Worm (Caenorhabditis elegans) whole organism, young adult: ENCODE data around the gene clec-19.

ENCODE experiments used
- F22D6.2 ChIP-seq: sonication (generic microtip); optimal IDR thresholded peaks from 2 replicates; lab custom pipeline; 2016; ENCODE audit warnings: mild to moderate bottlenecking, missing genetic modification characterization, missing compliant biosample characterization
- F23B12.7 ChIP-seq: sonication (generic microtip); optimal IDR thresholded peaks from 2 replicates; lab custom pipeline; 2017; ENCODE audit warnings: missing genetic modification characterization, mild to moderate bottlenecking, missing compliant biosample characterization, antibody characterized with exemption, moderate library complexity; ENCODE audit not compliant: insufficient read depth
- F52B5.7 ChIP-seq: sonication (generic microtip); optimal IDR thresholded peaks from 2 replicates; lab custom pipeline; 2016; ENCODE audit warnings: mild to moderate bottlenecking, missing genetic modification characterization, missing compliant biosample characterization
- K11D2.4 ChIP-seq: fragments of 200-800 bp; sonication (Bioruptor generic); IDR thresholded peaks from 2 replicates; pipeline ENCODE4 v1.3.6; 2022; ENCODE audit warnings: missing genetic modification reagents, missing genetic modification characterization, missing compliant biosample characterization
- T07F8.4 ChIP-seq: sonication (generic microtip); optimal IDR thresholded peaks from 2 replicates; lab custom pipeline; 2016; ENCODE audit warnings: mild to moderate bottlenecking, missing genetic modification characterization, moderate library complexity, missing compliant biosample characterization
- Y56A3A.18 ChIP-seq: fragments of 200-800 bp; sonication (Bioruptor generic); IDR thresholded peaks from 2 replicates; pipeline ENCODE4 v1.3.6; 2022; ENCODE audit warnings: missing genetic modification reagents, missing genetic modification characterization, missing compliant biosample characterization
- Y95B8A.8 ChIP-seq: fragments of 200-800 bp; sonication (Bioruptor generic); IDR thresholded peaks from 2 replicates; pipeline ENCODE4 v1.3.6; 2022; ENCODE audit warnings: missing genetic modification reagents, missing genetic modification characterization, missing compliant biosample characterization
- ama-1 ChIP-seq, 3 experiments: fragments of 150-350 bp in 1 of 3; sonication (generic microtip) in 2 of 3; optimal IDR thresholded peaks; 2 replicates each; lab custom pipeline; 2014 to 2018; ENCODE audit warnings: missing biosample characterization in 2 of 3, missing genetic modification characterization in 2 of 3, missing genetic modification reagents in 2 of 3
- attf-3 ChIP-seq: fragments of 200-800 bp; sonication (Bioruptor generic); conservative IDR thresholded peaks from 2 replicates; pipeline ENCODE4 v1.3.6; 2022; ENCODE audit warnings: missing genetic modification reagents, missing genetic modification characterization, missing compliant biosample characterization
- ccch-3 ChIP-seq: fragments of 200-800 bp; sonication (Bioruptor generic); optimal IDR thresholded peaks from 2 replicates; lab custom pipeline; 2018; ENCODE audit warnings: mild to moderate bottlenecking, missing genetic modification characterization, missing compliant biosample characterization
- cebp-2 ChIP-seq: fragments of 200-800 bp; sonication (Bioruptor generic); IDR thresholded peaks from 2 replicates; pipeline ENCODE4 v1.3.6; 2022; ENCODE audit warnings: missing genetic modification characterization, missing compliant biosample characterization
- ceh-100 ChIP-seq: fragments of 200-800 bp; sonication (Bioruptor generic); IDR thresholded peaks from 2 replicates; pipeline ENCODE4 v1.3.6; 2022; ENCODE audit warnings: missing genetic modification reagents, missing genetic modification characterization, missing compliant biosample characterization
- ceh-58 ChIP-seq: fragments of 200-800 bp; sonication (Bioruptor generic); IDR thresholded peaks from 2 replicates; pipeline ENCODE4 v1.3.6; 2022; ENCODE audit warnings: missing genetic modification characterization, missing compliant biosample characterization
- ceh-91 ChIP-seq: fragments of 200-800 bp; sonication (Bioruptor generic); IDR thresholded peaks from 2 replicates; pipeline ENCODE4 v1.3.6; 2022; ENCODE audit warnings: missing genetic modification reagents, missing genetic modification characterization, missing compliant biosample characterization
- egrh-3 ChIP-seq: fragments of 200-800 bp; sonication (Bioruptor generic); IDR thresholded peaks from 2 replicates; pipeline ENCODE4 v1.3.6; 2022; ENCODE audit warnings: missing genetic modification reagents, missing genetic modification characterization, missing compliant biosample characterization
- ets-4 ChIP-seq: fragments of 200-800 bp; sonication (Bioruptor generic); optimal IDR thresholded peaks from 2 replicates; lab custom pipeline; 2018; ENCODE audit warnings: mild to moderate bottlenecking, missing genetic modification characterization, missing compliant biosample characterization
- hmg-1.2 ChIP-seq: fragments of 200-800 bp; sonication (Bioruptor generic); IDR thresholded peaks from 2 replicates; pipeline ENCODE4 v1.3.6; 2022; ENCODE audit warnings: missing genetic modification reagents, missing genetic modification characterization, missing compliant biosample characterization
- hmg-20 ChIP-seq: fragments of 200-800 bp; sonication (Bioruptor generic); IDR thresholded peaks from 2 replicates; pipeline ENCODE4 v1.3.6; 2022; ENCODE audit warnings: missing genetic modification reagents, missing genetic modification characterization, missing compliant biosample characterization
- hsf-1 ChIP-seq: fragments of 200-800 bp; sonication (Bioruptor generic); IDR thresholded peaks from 2 replicates; pipeline ENCODE4 v1.3.6; 2022; ENCODE audit warnings: missing genetic modification reagents, missing genetic modification characterization, missing compliant biosample characterization
- lag-1 ChIP-seq: fragments of 200-800 bp; sonication (Bioruptor generic); IDR thresholded peaks from 2 replicates; pipeline ENCODE4 v1.3.6; 2022; ENCODE audit warnings: missing genetic modification reagents, missing genetic modification characterization, missing compliant biosample characterization
- lin-26 ChIP-seq: fragments of 200-800 bp; sonication (Bioruptor generic); IDR thresholded peaks from 2 replicates; pipeline ENCODE4 v1.3.6; 2022; ENCODE audit warnings: missing genetic modification reagents, missing genetic modification characterization, missing compliant biosample characterization
- lir-1 ChIP-seq: fragments of 200-800 bp; sonication (Bioruptor generic); conservative IDR thresholded peaks from 2 replicates; pipeline ENCODE4 v1.3.6; 2022; ENCODE audit warnings: missing genetic modification reagents, missing genetic modification characterization, missing compliant biosample characterization
- lsy-27 ChIP-seq: sonication (generic microtip); optimal IDR thresholded peaks from 2 replicates; lab custom pipeline; 2017; ENCODE audit warnings: missing genetic modification characterization, mild to moderate bottlenecking, missing compliant biosample characterization, antibody characterized with exemption, missing genotype, borderline replicate concordance; ENCODE audit not compliant: insufficient read depth
- madf-8 ChIP-seq: fragments of 200-800 bp; sonication (Bioruptor generic); conservative IDR thresholded peaks from 2 replicates; pipeline ENCODE4 v1.3.6; 2022; ENCODE audit warnings: missing genetic modification reagents, missing genetic modification characterization, missing compliant biosample characterization
- mxl-1 ChIP-seq: sonication (generic microtip); optimal IDR thresholded peaks from 2 replicates; lab custom pipeline; 2016; ENCODE audit warnings: missing genetic modification characterization, missing compliant biosample characterization
- nhr-80 ChIP-seq: sonication (generic microtip); optimal IDR thresholded peaks from 2 replicates; lab custom pipeline; 2016; ENCODE audit warnings: missing genetic modification characterization, missing compliant biosample characterization
- pha-4 ChIP-seq: fragments of 150-350 bp; sonication (generic microtip); optimal IDR thresholded peaks from 2 replicates; lab custom pipeline; 2014; ENCODE audit warnings: missing biosample characterization, missing genetic modification reagents, missing genetic modification characterization
- sea-2 ChIP-seq: fragments of 200-800 bp; sonication (Bioruptor generic); IDR thresholded peaks from 2 replicates; pipeline ENCODE4 v1.3.6; 2022; ENCODE audit warnings: missing genetic modification characterization, missing compliant biosample characterization
- snpc-1.3 ChIP-seq: sonication (generic microtip); optimal IDR thresholded peaks from 2 replicates; lab custom pipeline; 2017; ENCODE audit warnings: missing genetic modification characterization, mild to moderate bottlenecking, missing compliant biosample characterization, antibody characterized with exemption, moderate library complexity, missing genotype, missing genetic modification reagents; ENCODE audit not compliant: insufficient read depth
- tbp1 ChIP-seq: fragments of 200-800 bp; sonication (Bioruptor generic); optimal IDR thresholded peaks from 2 replicates; lab custom pipeline; 2018; ENCODE audit warnings: mild to moderate bottlenecking, missing genetic modification characterization, missing compliant biosample characterization
- xnd-1 ChIP-seq: sonication (generic microtip); optimal IDR thresholded peaks from 2 replicates; lab custom pipeline; 2016; ENCODE audit warnings: missing genotype, missing genetic modification reagents, missing genetic modification characterization, missing compliant biosample characterization
- ztf-22 ChIP-seq: fragments of 200-800 bp; sonication (Bioruptor generic); optimal IDR thresholded peaks from 2 replicates; lab custom pipeline; 2018; ENCODE audit warnings: mild to moderate bottlenecking, missing genetic modification characterization, moderate library complexity, missing compliant biosample characterization
- ztf-3 ChIP-seq: fragments of 200-800 bp; sonication (Bioruptor generic); optimal IDR thresholded peaks from 2 replicates; lab custom pipeline; 2018; ENCODE audit warnings: mild to moderate bottlenecking, missing genetic modification characterization, missing compliant biosample characterization
- ztf-6 ChIP-seq: fragments of 200-800 bp; sonication (Bioruptor generic); IDR thresholded peaks from 2 replicates; pipeline ENCODE4 v1.3.6; 2022; ENCODE audit warnings: missing genetic modification reagents, missing genetic modification characterization, missing compliant biosample characterization

clec-19 gene

DNA sequence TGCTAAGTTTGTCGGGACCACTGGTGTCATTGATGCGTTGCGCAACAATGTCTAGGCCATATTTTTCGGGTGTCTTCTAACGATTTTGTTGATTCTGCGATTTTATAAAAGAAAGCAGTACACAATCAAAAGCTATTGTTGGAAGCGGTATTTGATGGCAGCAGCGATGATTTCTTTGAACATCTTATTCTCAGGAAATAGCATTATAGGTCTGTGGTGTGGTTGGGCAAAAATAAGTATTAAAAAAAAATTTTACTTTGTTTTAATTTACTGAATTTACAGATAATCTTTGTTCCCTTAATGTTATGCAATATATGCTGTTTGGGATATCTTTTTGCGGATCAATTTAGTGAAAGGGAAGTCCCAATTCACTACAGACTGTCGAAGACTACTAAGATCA is 12.8 kb downstream of the clec-19 start, which contains the start of gene F36H5.10:
Gene F36H5.10, plus strand, starts transcription at position 301 of the 400 bp plus-strand sequence.
- TF ChIP-seq Y95B8A.8 (GFP tag; lab: Robert Waterston, UW) (no peak), ceh-100 (GFP tag; lab: Robert Waterston, UW) (no peak), Y56A3A.18 (GFP tag; lab: Robert Waterston, UW) (no peak), sea-2 (no peak), lin-26 (GFP tag; lab: Robert Waterston, UW) (no peak), T07F8.4 (tag; lab: Kevin White, UChicago) (no peak), lag-1 (GFP tag; lab: Robert Waterston, UW) (no peak), ets-4 (GFP tag; lab: Kevin White, UChicago) (no peak), ceh-58 (GFP tag; lab: Robert Waterston, UW) (no peak), K11D2.4 (GFP tag; lab: Robert Waterston, UW) (no peak)

DNA sequence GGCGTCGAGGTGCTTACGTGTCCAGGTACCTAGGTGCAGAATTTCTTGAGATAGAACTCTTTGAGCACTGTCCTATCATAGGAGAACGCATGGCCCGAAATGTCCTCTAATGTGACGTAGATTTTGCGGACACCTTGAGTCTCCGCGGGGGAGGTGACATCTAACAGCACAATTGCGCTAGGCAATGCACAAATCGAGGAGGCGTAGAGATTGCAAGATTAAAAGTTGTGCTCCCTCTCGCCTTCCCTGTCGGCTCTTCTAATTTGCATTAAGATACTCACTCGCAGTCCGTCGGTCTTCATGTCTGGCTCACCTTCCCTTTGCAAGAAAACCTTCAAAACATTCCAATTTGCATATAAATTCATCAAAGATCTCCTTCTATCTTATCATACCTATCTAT is 15.3 kb downstream of the clec-19 start, which contains the start of gene F36H5.18:
Gene F36H5.18, plus strand, starts transcription at position 301 of the 400 bp plus-strand sequence.
- no peak for TF ChIP-seq ama-1 (optimal IDR thresholded peaks at IDR 0.05; lab: Kevin White, UChicago)
- TF ChIP-seq ama-1 (GFP tag; optimal IDR thresholded peaks at IDR 0.05; lab: Kevin White, UChicago): no peak

DNA sequence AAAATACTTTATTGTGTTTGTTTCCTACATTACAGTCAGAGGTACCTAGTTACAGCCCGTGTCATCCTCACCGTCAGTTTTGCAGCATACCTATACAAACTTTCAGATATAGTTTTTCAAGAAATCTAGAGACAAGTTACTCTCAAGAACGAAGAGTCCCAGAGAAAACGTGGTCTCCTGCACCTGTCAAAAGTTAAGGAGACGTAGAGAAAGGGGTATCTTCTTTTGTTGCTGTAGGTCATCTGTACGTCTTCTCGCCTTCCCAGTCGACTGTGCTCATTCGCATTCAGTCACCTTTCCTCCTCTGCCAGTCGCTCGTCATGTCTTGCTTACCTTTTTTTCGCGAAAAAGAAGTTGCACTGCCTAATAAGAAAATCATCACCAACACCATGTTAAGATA is 17.3 kb downstream of the clec-19 start, which contains the start of gene F36H5.4:
Gene F36H5.4, plus strand, starts transcription at position 301 of the 400 bp plus-strand sequence.
- no peak for TF ChIP-seq F52B5.7 (tag; lab: Kevin White, UChicago)
- TF ChIP-seq ztf-3 (GFP tag; lab: Kevin White, UChicago): no peak
- no peak for TF ChIP-seq F22D6.2 (tag; lab: Kevin White, UChicago)
- no peak for TF ChIP-seq mxl-1 (tag; lab: Kevin White, UChicago)
- TF ChIP-seq lir-1 (GFP tag; lab: Robert Waterston, UW): no peak
- TF ChIP-seq ztf-22 (GFP tag; lab: Kevin White, UChicago): no peak
- no peak for TF ChIP-seq nhr-80
- no peak for TF ChIP-seq xnd-1 (tag; lab: Kevin White, UChicago)
- TF ChIP-seq egrh-3 (GFP tag; lab: Robert Waterston, UW): no peak
- TF ChIP-seq Y95B8A.8 (GFP tag; lab: Robert Waterston, UW): no peak

DNA sequence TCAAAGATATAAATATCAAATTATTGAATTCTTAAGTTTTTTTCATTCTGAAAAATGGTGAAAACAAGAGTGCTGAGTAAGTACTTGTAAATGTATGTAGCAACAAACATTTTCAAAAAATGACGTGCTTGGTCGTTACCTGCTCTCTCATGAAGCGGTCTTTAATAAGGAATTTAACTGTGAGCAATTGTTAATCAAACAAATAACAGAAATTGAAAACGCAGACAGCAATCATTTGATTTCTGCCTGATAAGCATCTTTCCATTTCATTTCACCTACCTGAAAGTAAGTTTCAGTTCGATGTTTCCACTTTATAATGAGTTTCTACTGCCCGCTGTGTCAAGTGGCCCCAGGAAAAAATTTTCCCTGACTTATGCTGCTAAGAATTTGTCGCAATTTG is 18.8 kb downstream of the clec-19 start, which contains the start of gene math-28:
Gene math-28, plus strand, starts transcription at position 301 of the 400 bp plus-strand sequence.
- TF ChIP-seq hsf-1 (GFP tag; lab: Robert Waterston, UW) (no peak), F23B12.7 (tag; lab: Kevin White, UChicago) (no peak), ztf-6 (GFP tag; lab: Robert Waterston, UW) (no peak), snpc-1.3 (no peak), attf-3 (GFP tag; lab: Robert Waterston, UW) (no peak), madf-8 (GFP tag; lab: Robert Waterston, UW) (no peak), hmg-20 (GFP tag; lab: Robert Waterston, UW) (no peak), lsy-27 (tag; lab: Kevin White, UChicago) (no peak), egrh-3 (GFP tag; lab: Robert Waterston, UW) (no peak), pha-4 (tag; lab: Kevin White, UChicago) (no peak), hmg-1.2 (GFP tag; lab: Robert Waterston, UW) (no peak), cebp-2 (GFP tag; lab: Robert Waterston, UW) (no peak), tbp1 (GFP tag; lab: Kevin White, UChicago) (no peak), ccch-3 (GFP tag; lab: Kevin White, UChicago) (no peak), ceh-91 (GFP tag; lab: Robert Waterston, UW) (no peak)
